Fruit fly (Drosophila melanogaster) whole organism, embryonic: Measurements from ENCODE around the gene lectin-24Db.

Experiments
- Awh ChIP-seq: fragments of 200-800 bp; sonication (Bioruptor generic); IDR thresholded peaks from 2 replicates; pipeline ENCODE4, ENCODE4 v1.3.6; 2022; ENCODE audit warnings: missing biosample characterization, missing genetic modification characterization
- CG11093 ChIP-seq: fragments of 200-800 bp; sonication (Bioruptor generic); IDR thresholded peaks from 3 replicates; pipeline ENCODE4 v1.3.6; 2022; ENCODE audit warnings: missing biosample characterization, missing genetic modification characterization
- CG12104 ChIP-seq: fragments of 200-800 bp; sonication (Bioruptor generic); optimal IDR thresholded peaks from 3 replicates; lab custom pipeline; 2016; ENCODE audit warnings: missing biosample characterization, missing genetic modification characterization
- CG12391 ChIP-seq: fragments of 200-800 bp; sonication (Bioruptor generic); optimal IDR thresholded peaks from 3 replicates; lab custom pipeline; 2018; ENCODE audit warnings: missing biosample characterization, mild to moderate bottlenecking, missing genetic modification characterization, moderate library complexity
- CG12659 ChIP-seq: fragments of 200-800 bp; sonication (Bioruptor generic); optimal IDR thresholded peaks from 3 replicates; lab custom pipeline; 2017; ENCODE audit warnings: mild to moderate bottlenecking, missing biosample characterization, missing genetic modification reagents, missing genetic modification characterization
- CG12769 ChIP-seq: fragments of 200-800 bp; sonication (Bioruptor generic); optimal IDR thresholded peaks from 2 replicates; lab custom pipeline; 2019; ENCODE audit warnings: missing biosample characterization, mild to moderate bottlenecking, missing genetic modification characterization, moderate library complexity
- CG13424 ChIP-seq: fragments of 200-800 bp; sonication (Bioruptor generic); optimal IDR thresholded peaks from 2 replicates; lab custom pipeline; 2019; ENCODE audit warnings: missing biosample characterization, mild to moderate bottlenecking, missing genetic modification characterization, moderate library complexity
- CG15269 ChIP-seq: fragments of 200-800 bp; sonication (Bioruptor generic); optimal IDR thresholded peaks from 2 replicates; lab custom pipeline; 2018; ENCODE audit warnings: missing biosample characterization, mild to moderate bottlenecking, missing genetic modification characterization, moderate library complexity
- CG1603 ChIP-seq: fragments of 200-800 bp; sonication (Bioruptor generic); optimal IDR thresholded peaks from 2 replicates; lab custom pipeline; 2019; ENCODE audit warnings: missing biosample characterization, mild to moderate bottlenecking, missing genetic modification characterization, moderate library complexity
- CG16779 ChIP-seq: fragments of 200-800 bp; sonication (Bioruptor generic); IDR thresholded peaks from 2 replicates; pipeline ENCODE4 v1.3.6; 2022; ENCODE audit warnings: missing biosample characterization, missing genetic modification characterization
- CG17829 ChIP-seq: fragments of 200-800 bp; optimal IDR thresholded peaks from 2 replicates; lab custom pipeline; 2019; ENCODE audit warnings: missing biosample characterization, mild to moderate bottlenecking, missing genetic modification characterization, moderate library complexity
- CG30403 ChIP-seq: fragments of 200-800 bp; sonication (Bioruptor generic); optimal IDR thresholded peaks from 3 replicates; lab custom pipeline; 2016; ENCODE audit warnings: missing biosample characterization, missing genetic modification characterization
- CG3838 ChIP-seq: fragments of 200-800 bp; sonication (Bioruptor generic); optimal IDR thresholded peaks from 3 replicates; lab custom pipeline; 2016; ENCODE audit warnings: missing biosample characterization, missing genetic modification characterization
- CG6689 ChIP-seq: fragments of 200-800 bp; sonication (Bioruptor generic); IDR thresholded peaks from 2 replicates; pipeline ENCODE4 v1.3.6; 2022; ENCODE audit warnings: missing biosample characterization, missing genetic modification characterization
- CG7372 ChIP-seq: fragments of 200-800 bp; sonication (Bioruptor generic); IDR thresholded peaks from 2 replicates; pipeline ENCODE4 v1.3.6; 2022; ENCODE audit warnings: missing biosample characterization, missing genetic modification characterization
- CG7839 ChIP-seq: fragments of 200-800 bp; sonication (Bioruptor generic); optimal IDR thresholded peaks from 3 replicates; lab custom pipeline; 2018; ENCODE audit warnings: missing biosample characterization, mild to moderate bottlenecking, missing genetic modification characterization, moderate library complexity
- CG7963 ChIP-seq: fragments of 200-800 bp; sonication (Bioruptor generic); IDR thresholded peaks from 3 replicates; pipeline ENCODE4 v1.3.6; 2022; ENCODE audit warnings: missing biosample characterization, missing genetic modification characterization; ENCODE audit not compliant: partially characterized antibody
- Doc3 ChIP-seq: fragments of 200-800 bp; sonication (Bioruptor generic); IDR thresholded peaks from 3 replicates; pipeline ENCODE4 v1.3.6; 2022; ENCODE audit warnings: missing biosample characterization, missing genetic modification characterization; ENCODE audit not compliant: partially characterized antibody
- Fer3 ChIP-seq: fragments of 200-800 bp; sonication (Bioruptor generic); optimal IDR thresholded peaks from 2 replicates; lab custom pipeline; 2018; ENCODE audit warnings: missing biosample characterization, mild to moderate bottlenecking, missing genetic modification characterization, moderate library complexity
- Hr51 ChIP-seq, 2 experiments: fragments of 200-800 bp; sonication (Bioruptor generic); optimal IDR thresholded peaks; 2 replicates in 1 of 2; 3 replicates in 1 of 2; lab custom pipeline; 2016 to 2018; ENCODE audit warnings: missing biosample characterization in 2 of 2, missing genetic modification characterization in 2 of 2, mild to moderate bottlenecking in 1 of 2, moderate library complexity in 1 of 2
- Lhr ChIP-seq: fragments of 200-800 bp; sonication (Bioruptor generic); optimal IDR thresholded peaks from 3 replicates; lab custom pipeline; 2017; ENCODE audit warnings: mild to moderate bottlenecking, missing biosample characterization, missing genetic modification reagents, missing genetic modification characterization
- Med ChIP-seq: fragments of 200-800 bp; sonication (Bioruptor generic); peaks from one replicate; lab custom pipeline; 2016; ENCODE audit warnings: missing biosample characterization, missing genetic modification characterization, mild to moderate bottlenecking, inconsistent platforms, moderate library complexity
- Nf-YC ChIP-seq: fragments of 200-800 bp; optimal IDR thresholded peaks from 3 replicates; lab custom pipeline; 2019; ENCODE audit warnings: missing biosample characterization, mild to moderate bottlenecking, missing genetic modification characterization, moderate library complexity
- PHDP ChIP-seq: fragments of 200-800 bp; sonication (Bioruptor generic); optimal IDR thresholded peaks from 3 replicates; lab custom pipeline; 2018; ENCODE audit warnings: missing biosample characterization, mild to moderate bottlenecking, missing genetic modification characterization, moderate library complexity
- Sox102F ChIP-seq: fragments of 200-800 bp; sonication (Bioruptor generic); optimal IDR thresholded peaks from 2 replicates; lab custom pipeline; 2018; ENCODE audit warnings: missing biosample characterization, mild to moderate bottlenecking, missing genetic modification characterization, moderate library complexity
- Usf ChIP-seq: fragments of 200-800 bp; sonication (Bioruptor generic); optimal IDR thresholded peaks from 2 replicates; lab custom pipeline; 2017; ENCODE audit warnings: missing genotype, missing biosample characterization, missing genetic modification characterization
- aop ChIP-seq: fragments of 200-800 bp; sonication (Bioruptor generic); IDR thresholded peaks from 2 replicates; pipeline ENCODE4 v1.3.6; 2022; ENCODE audit warnings: missing biosample characterization, missing genetic modification characterization
- ash1 ChIP-seq: fragments of 200-800 bp; sonication (Bioruptor generic); optimal IDR thresholded peaks from 2 replicates; lab custom pipeline; 2018; ENCODE audit warnings: missing biosample characterization, mild to moderate bottlenecking, missing genetic modification characterization
- bsh ChIP-seq, 2 experiments: fragments of 200-800 bp; sonication (Bioruptor generic); optimal IDR thresholded peaks; 2 replicates each; lab custom pipeline; 2017 to 2018; ENCODE audit warnings: mild to moderate bottlenecking in 2 of 2, missing biosample characterization in 2 of 2, missing genetic modification characterization in 2 of 2, moderate library complexity in 1 of 2
- dmrt99B ChIP-seq: fragments of 200-800 bp; sonication (Bioruptor generic); optimal IDR thresholded peaks from 2 replicates; lab custom pipeline; 2018; ENCODE audit warnings: missing biosample characterization, mild to moderate bottlenecking, missing genetic modification characterization, moderate library complexity
- ewg ChIP-seq: fragments of 200-800 bp; sonication (Bioruptor generic); optimal IDR thresholded peaks from 3 replicates; lab custom pipeline; 2017; ENCODE audit warnings: mild to moderate bottlenecking, missing biosample characterization, missing genetic modification reagents, missing genetic modification characterization
- fd96Cb ChIP-seq: fragments of 200-800 bp; sonication (Bioruptor generic); optimal IDR thresholded peaks from 2 replicates; lab custom pipeline; 2018; ENCODE audit warnings: missing biosample characterization, mild to moderate bottlenecking, missing genetic modification characterization, moderate library complexity
- h ChIP-seq: fragments of >200 bp; optimal IDR thresholded peaks from 2 replicates; lab custom pipeline; 2017
- inv ChIP-seq: fragments of 200-800 bp; sonication (Bioruptor generic); IDR thresholded peaks from 2 replicates; pipeline ENCODE4 v1.3.6; 2022; ENCODE audit warnings: missing biosample characterization, missing genetic modification characterization; ENCODE audit not compliant: partially characterized antibody
- jumu ChIP-seq: fragments of 200-800 bp; sonication (Bioruptor generic); optimal IDR thresholded peaks from 3 replicates; lab custom pipeline; 2016; ENCODE audit warnings: missing biosample characterization, missing genetic modification characterization
- kah ChIP-seq: fragments of 200-800 bp; sonication (Bioruptor generic); optimal IDR thresholded peaks from 2 replicates; lab custom pipeline; 2018; ENCODE audit warnings: missing biosample characterization, mild to moderate bottlenecking, missing genetic modification characterization
- kay ChIP-seq: fragments of 200-800 bp; sonication (Bioruptor generic); optimal IDR thresholded peaks from 2 replicates; lab custom pipeline; 2016; ENCODE audit warnings: missing biosample characterization, missing genetic modification characterization
- lilli ChIP-seq: fragments of 200-800 bp; sonication (Bioruptor generic); optimal IDR thresholded peaks from 3 replicates; lab custom pipeline; 2016; ENCODE audit warnings: missing biosample characterization, missing genetic modification characterization
- onecut ChIP-seq: fragments of 200-800 bp; sonication (Bioruptor generic); IDR thresholded peaks from 2 replicates; pipeline ENCODE4 v1.3.6; 2022; ENCODE audit warnings: missing biosample characterization, missing genetic modification characterization
- otp ChIP-seq: fragments of 200-800 bp; sonication (Bioruptor generic); IDR thresholded peaks from 3 replicates; pipeline ENCODE4, ENCODE4 v1.3.6; 2022; ENCODE audit warnings: missing biosample characterization, missing genetic modification characterization
- prd ChIP-seq, 3 experiments: fragments of >200 bp in 2 of 3; fragments of 200-800 bp in 1 of 3; sonication (Bioruptor generic) in 1 of 3; optimal IDR thresholded peaks in 2 of 3; IDR thresholded peaks in 1 of 3; 2 replicates in 2 of 3; 3 replicates in 1 of 3; pipeline versions ENCODE4 v1.3.6 to Lab custom; 2017 to 2022; ENCODE audit warnings: missing biosample characterization in 1 of 3, missing genetic modification characterization in 1 of 3
- psq ChIP-seq: fragments of 200-800 bp; sonication (Bioruptor generic); optimal IDR thresholded peaks from 2 replicates; lab custom pipeline; 2017; ENCODE audit warnings: missing biosample characterization, missing genetic modification characterization
- rib ChIP-seq: fragments of 200-800 bp; sonication (Bioruptor generic); IDR thresholded peaks from 2 replicates; pipeline ENCODE4 v1.3.6; 2022; ENCODE audit warnings: missing biosample characterization, missing genetic modification characterization
- scrt ChIP-seq: fragments of 200-800 bp; sonication (Bioruptor generic); optimal IDR thresholded peaks from 2 replicates; lab custom pipeline; 2018; ENCODE audit warnings: missing biosample characterization, mild to moderate bottlenecking, missing genetic modification characterization, moderate library complexity
- sna ChIP-seq: fragments of 200-800 bp; sonication (Bioruptor generic); IDR thresholded peaks from 2 replicates; pipeline ENCODE4 v1.3.6; 2022; ENCODE audit warnings: missing biosample characterization, missing genetic modification characterization; ENCODE audit not compliant: partially characterized antibody
- tgo ChIP-seq: fragments of 200-800 bp; sonication (Bioruptor generic); IDR thresholded peaks from 3 replicates; pipeline ENCODE4 v1.3.6; 2022; ENCODE audit warnings: missing biosample characterization, missing genetic modification characterization
- vvl ChIP-seq: fragments of 200-800 bp; sonication (Bioruptor generic); IDR thresholded peaks from 2 replicates; pipeline ENCODE4 v1.3.6; 2022; ENCODE audit warnings: missing biosample characterization, missing genetic modification characterization

Gene lectin-24Db

DNA sequence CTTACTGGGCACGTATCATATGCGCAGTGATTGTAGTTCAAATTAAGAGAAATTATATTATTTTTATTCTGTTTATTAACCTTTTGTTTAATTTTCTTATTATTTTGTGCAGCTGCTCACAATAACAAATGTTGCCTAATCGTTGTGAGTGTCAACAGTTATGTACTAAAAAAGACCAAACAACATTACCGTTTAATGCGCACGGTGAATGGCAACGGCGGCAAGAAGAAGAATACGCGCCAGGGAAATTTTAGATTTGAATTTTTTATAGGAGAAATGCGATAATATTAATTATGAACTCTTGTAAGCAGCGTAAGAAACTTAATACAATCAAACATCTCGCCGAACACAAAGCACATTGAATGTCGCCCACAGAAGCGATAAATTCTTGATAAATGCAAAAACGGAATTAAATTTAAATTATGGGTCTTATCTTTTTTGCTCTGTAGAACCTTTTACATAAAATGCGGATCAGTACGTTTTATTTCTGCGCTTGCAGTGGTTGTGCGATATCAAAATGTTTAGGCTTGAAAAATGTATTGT, at the start of gene lectin-24Db, which contains the start of gene Tbcc (continued):
- TF ChIP-seq onecut (0 out of 2 replicates have a peak, but pooled peaks have one; percentile 14), CG3838 (GFP tag; lab: Kevin White, UChicago) (no peak), Med (GFP tag; lab: Kevin White, UChicago) (peak; percentile 58), ewg (GFP tag; lab: Kevin White, UChicago) (peak; percentile 84)

DNA sequence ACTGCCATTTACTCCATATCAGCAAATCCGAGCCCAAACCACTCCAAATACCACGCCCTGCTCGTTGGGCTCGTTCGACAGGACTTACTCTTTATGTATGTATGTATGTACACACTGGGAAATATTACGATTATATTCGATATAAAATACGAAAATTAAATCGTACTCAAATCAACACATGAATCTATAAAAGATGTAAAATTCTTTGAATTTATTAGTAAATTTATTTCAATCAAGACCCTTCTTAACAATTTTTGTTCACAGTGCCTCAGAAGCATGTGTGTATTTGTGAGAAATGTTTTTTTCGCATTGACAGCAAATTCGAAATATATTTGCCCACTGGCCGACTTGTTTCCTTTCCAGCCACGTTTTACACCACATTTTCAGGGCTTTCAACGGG, 41.6 kb upstream of the lectin-24Db start:
- TF ChIP-seq CG17829 (tag; lab: Kevin White, UChicago) (no peak), CG12104 (GFP tag; lab: Kevin White, UChicago) (no peak), CG15269 (tag; lab: Kevin White, UChicago) (peak; percentile 49), CG30403 (GFP tag; lab: Kevin White, UChicago) (no peak), inv (GFP tag; lab: Robert Waterston, UW) (no peak), CG12769 (tag; lab: Kevin White, UChicago) (peak; percentile 46), CG6689 (GFP tag; lab: Robert Waterston, UW) (0 out of 2 replicates have a peak, but pooled peaks have one; percentile 21), sna (GFP tag; lab: Robert Waterston, UW) (no peak), Hr51 (GFP tag; optimal IDR thresholded peaks at IDR 0.05; lab: Kevin White, UChicago) (peak in 1 of 2 experiments; percentile 33), kah (GFP tag; lab: Kevin White, UChicago) (no peak), Awh (GFP tag; lab: Robert Waterston, UW) (no peak), kay (GFP tag; lab: Kevin White, UChicago) (no peak), lilli (GFP tag; lab: Kevin White, UChicago) (peak; percentile 17), Sox102F (GFP tag; lab: Kevin White, UChicago) (peak; percentile 33), PHDP (peak; percentile 14), bsh (GFP tag; optimal IDR thresholded peaks at IDR 0.05; lab: Kevin White, UChicago) (peak in 1 of 2 experiments; percentile 11), prd (optimal IDR thresholded peaks at IDR 0.05; lab: Kevin White, UChicago) (no peak), prd (GFP tag; IDR thresholded peaks at IDR 0.05; lab: Robert Waterston, UW) (peak; percentile 5; the same call in 1 of the 3 replicates), vvl (GFP tag; lab: Robert Waterston, UW) (0 out of 2 replicates have a peak, but pooled peaks have one; percentile 17), psq (GFP tag; lab: Kevin White, UChicago) (no peak), rib (no peak), CG12659 (GFP tag; lab: Kevin White, UChicago) (peak; percentile 1), h (lab: Kevin White, UChicago) (no peak), CG1603 (tag; lab: Kevin White, UChicago) (peak; percentile 23), dmrt99B (peak; percentile 53), fd96Cb (tag; lab: Kevin White, UChicago) (peak; percentile 5), CG7839 (tag; lab: Kevin White, UChicago) (peak; percentile 27), Usf (GFP tag; lab: Kevin White, UChicago) (no peak), CG16779 (GFP tag; lab: Robert Waterston, UW) (no peak), tgo (0 out of 3 replicates have a peak, but pooled peaks have one; percentile 21), CG7963 (GFP tag; lab: Robert Waterston, UW) (no peak), Lhr (no peak), CG13424 (peak; percentile 35), Fer3 (peak; percentile 7), jumu (GFP tag; lab: Kevin White, UChicago) (no peak), aop (GFP tag; lab: Robert Waterston, UW) (no peak), CG11093 (GFP tag; lab: Robert Waterston, UW) (no peak), ash1 (GFP tag; lab: Kevin White, UChicago) (no peak), scrt (peak; percentile 3), otp (GFP tag; lab: Robert Waterston, UW) (no peak), Doc3 (GFP tag; lab: Robert Waterston, UW) (no peak), CG12391 (tag; lab: Kevin White, UChicago) (peak; percentile 1), CG7372 (GFP tag; lab: Robert Waterston, UW) (no peak), Nf-YC (no peak)
